Fruit fly (Drosophila melanogaster) whole organism, prepupa: ENCODE results near the gene CG7530.
A peak's percentile ranks its signal among the peaks of the same experiment; 100 is the strongest.

Experiments used
- Blimp-1 ChIP-seq: fragments of 200-800 bp; sonication (Bioruptor generic); optimal IDR thresholded peaks from 3 replicates; lab custom pipeline; 2017; ENCODE audit warnings: missing biosample characterization, missing genetic modification characterization, mild to moderate bottlenecking, moderate library complexity, missing genetic modification reagents
- CG10631 ChIP-seq: fragments of 200-800 bp; sonication (Bioruptor generic); optimal IDR thresholded peaks from 2 replicates; lab custom pipeline; 2016; ENCODE audit warnings: missing biosample characterization, missing genetic modification characterization
- CG10669 ChIP-seq: fragments of 200-800 bp; sonication (Bioruptor generic); optimal IDR thresholded peaks from 3 replicates; lab custom pipeline; 2018; ENCODE audit warnings: missing biosample characterization, mild to moderate bottlenecking, missing genetic modification characterization, moderate library complexity
- CG11762 ChIP-seq: fragments of 200-800 bp; sonication (Bioruptor generic); optimal IDR thresholded peaks from 3 replicates; lab custom pipeline; 2016; ENCODE audit warnings: missing biosample characterization, missing genetic modification characterization; ENCODE audit not compliant: insufficient read depth
- CG15336 ChIP-seq: fragments of 200-800 bp; sonication (Bioruptor generic); IDR thresholded peaks from 2 replicates; pipeline ENCODE4 v1.3.6; 2022; ENCODE audit warnings: missing biosample characterization, missing genetic modification characterization
- CG1621 ChIP-seq: fragments of 200-800 bp; sonication (Bioruptor generic); optimal IDR thresholded peaks from 3 replicates; lab custom pipeline; 2018; ENCODE audit warnings: missing biosample characterization, mild to moderate bottlenecking, missing genetic modification characterization
- CG16779 ChIP-seq: fragments of 200-800 bp; sonication (Bioruptor generic); optimal IDR thresholded peaks from 3 replicates; lab custom pipeline; 2017; ENCODE audit warnings: missing biosample characterization, mild to moderate bottlenecking, missing genetic modification characterization
- CG3032 ChIP-seq: fragments of 200-800 bp; optimal IDR thresholded peaks from 2 replicates; lab custom pipeline; 2019; ENCODE audit warnings: missing biosample characterization, mild to moderate bottlenecking, missing genetic modification characterization, moderate library complexity
- CG31627 ChIP-seq: fragments of 200-800 bp; sonication (Bioruptor generic); optimal IDR thresholded peaks from 3 replicates; lab custom pipeline; 2016; ENCODE audit warnings: missing biosample characterization, missing genetic modification characterization
- CG32006 ChIP-seq: fragments of 200-800 bp; sonication (Bioruptor generic); optimal IDR thresholded peaks from 3 replicates; lab custom pipeline; 2017; ENCODE audit warnings: missing biosample characterization, mild to moderate bottlenecking, missing genetic modification characterization
- CG34406 ChIP-seq: fragments of 200-800 bp; sonication (Bioruptor generic); optimal IDR thresholded peaks from 3 replicates; lab custom pipeline; 2016; ENCODE audit warnings: missing biosample characterization, missing genetic modification characterization
- CG4318 ChIP-seq: fragments of 200-800 bp; sonication (Bioruptor generic); optimal IDR thresholded peaks from 3 replicates; lab custom pipeline; 2017; ENCODE audit warnings: missing biosample characterization, mild to moderate bottlenecking, missing genetic modification characterization
- CG6163 ChIP-seq: fragments of 200-800 bp; sonication (Bioruptor generic); IDR thresholded peaks from 3 replicates; pipeline ENCODE4 v1.3.6; 2022; ENCODE audit warnings: missing biosample characterization, missing genetic modification characterization
- CG6276 ChIP-seq: fragments of 200-800 bp; sonication (Bioruptor generic); optimal IDR thresholded peaks from 2 replicates; lab custom pipeline; 2017; ENCODE audit warnings: missing biosample characterization, mild to moderate bottlenecking, missing genetic modification characterization
- CG6792 ChIP-seq: fragments of 200-800 bp; sonication (Bioruptor generic); optimal IDR thresholded peaks from 3 replicates; lab custom pipeline; 2016; ENCODE audit warnings: missing biosample characterization, missing genetic modification characterization
- CG7368 ChIP-seq: fragments of 200-800 bp; sonication (Bioruptor generic); optimal IDR thresholded peaks from 3 replicates; lab custom pipeline; 2016; ENCODE audit warnings: missing biosample characterization, missing genetic modification characterization
- CG8119 ChIP-seq: fragments of 200-800 bp; sonication (Bioruptor generic); IDR thresholded peaks from 3 replicates; pipeline ENCODE4 v1.3.6; 2022; ENCODE audit warnings: missing biosample characterization, missing genetic modification characterization
- CG8319 ChIP-seq: fragments of 200-800 bp; sonication (Bioruptor generic); optimal IDR thresholded peaks from 3 replicates; lab custom pipeline; 2016; ENCODE audit warnings: missing biosample characterization, missing genetic modification characterization
- CG8632 ChIP-seq: fragments of 200-800 bp; sonication (Bioruptor generic); optimal IDR thresholded peaks from 3 replicates; lab custom pipeline; 2016; ENCODE audit warnings: missing biosample characterization, missing genetic modification characterization
- Eip75B ChIP-seq: fragments of 200-800 bp; sonication (Bioruptor generic); optimal IDR thresholded peaks from 3 replicates; lab custom pipeline; 2016; ENCODE audit warnings: missing biosample characterization, missing genetic modification characterization
- Eip78C ChIP-seq: fragments of 200-800 bp; sonication (Bioruptor generic); peaks from one replicate; lab custom pipeline; 2016; ENCODE audit warnings: missing biosample characterization, missing genetic modification characterization
- Eip93F ChIP-seq: fragments of 200-800 bp; sonication (Bioruptor generic); optimal IDR thresholded peaks from 2 replicates; lab custom pipeline; 2016; ENCODE audit warnings: missing biosample characterization, mild to moderate bottlenecking, missing genetic modification characterization
- Ets21C ChIP-seq: fragments of 200-800 bp; sonication (Bioruptor generic); optimal IDR thresholded peaks from 3 replicates; lab custom pipeline; 2016; ENCODE audit warnings: missing biosample characterization, missing genetic modification characterization
- Hr38 ChIP-seq: sonication (Bioruptor generic); optimal IDR thresholded peaks from 2 replicates; lab custom pipeline; 2016; ENCODE audit warnings: missing biosample characterization, missing genetic modification characterization
- Hr39 ChIP-seq: fragments of 200-800 bp; sonication (Bioruptor generic); optimal IDR thresholded peaks from 2 replicates; lab custom pipeline; 2016; ENCODE audit warnings: missing biosample characterization, missing genetic modification characterization
- Hr4 ChIP-seq: fragments of 200-800 bp; sonication (Bioruptor generic); optimal IDR thresholded peaks from 3 replicates; lab custom pipeline; 2016; ENCODE audit warnings: missing biosample characterization, missing genetic modification characterization
- Lpt ChIP-seq: fragments of 200-800 bp; sonication (Bioruptor generic); optimal IDR thresholded peaks from 3 replicates; lab custom pipeline; 2016; ENCODE audit warnings: missing biosample characterization, missing genetic modification characterization
- Met ChIP-seq: fragments of 200-800 bp; sonication (Bioruptor generic); optimal IDR thresholded peaks from 3 replicates; lab custom pipeline; 2016; ENCODE audit warnings: missing biosample characterization, missing genetic modification characterization
- Smox ChIP-seq: fragments of 200-800 bp; sonication (Bioruptor generic); optimal IDR thresholded peaks from 3 replicates; lab custom pipeline; 2016; ENCODE audit warnings: missing biosample characterization, missing genetic modification characterization
- Sox102F ChIP-seq: fragments of 200-800 bp; sonication (Bioruptor generic); optimal IDR thresholded peaks from 2 replicates; lab custom pipeline; 2016; ENCODE audit warnings: missing biosample characterization, mild to moderate bottlenecking, missing genetic modification characterization
- dac ChIP-seq: fragments of 200-800 bp; sonication (Bioruptor generic); optimal IDR thresholded peaks from 2 replicates; lab custom pipeline; 2017; ENCODE audit warnings: missing biosample characterization, mild to moderate bottlenecking, missing genetic modification characterization
- dsx ChIP-seq: fragments of 200-800 bp; optimal IDR thresholded peaks from 3 replicates; lab custom pipeline; 2019; ENCODE audit warnings: missing biosample characterization, mild to moderate bottlenecking, missing genetic modification characterization, moderate library complexity; ENCODE audit not compliant: poor library complexity, severe bottlenecking
- eg ChIP-seq: fragments of 200-800 bp; sonication (Bioruptor generic); IDR thresholded peaks from 3 replicates; pipeline ENCODE4 v1.3.6; 2022; ENCODE audit warnings: missing biosample characterization, missing genetic modification characterization
- esn ChIP-seq: fragments of 200-800 bp; sonication (Bioruptor generic); optimal IDR thresholded peaks from 2 replicates; lab custom pipeline; 2016; ENCODE audit warnings: missing biosample characterization, mild to moderate bottlenecking, missing genetic modification characterization, moderate library complexity
- fd59A ChIP-seq: fragments of 200-800 bp; sonication (Bioruptor generic); optimal IDR thresholded peaks from 2 replicates; lab custom pipeline; 2017; ENCODE audit warnings: missing biosample characterization, mild to moderate bottlenecking, missing genetic modification characterization, missing genetic modification reagents
- fd85E ChIP-seq: fragments of 200-800 bp; sonication (Bioruptor generic); optimal IDR thresholded peaks from 3 replicates; lab custom pipeline; 2016; ENCODE audit warnings: missing biosample characterization, missing genetic modification characterization
- fkh ChIP-seq: fragments of 200-800 bp; sonication (Bioruptor generic); optimal IDR thresholded peaks from 3 replicates; lab custom pipeline; 2017; ENCODE audit warnings: missing biosample characterization, mild to moderate bottlenecking, missing genetic modification characterization, moderate library complexity
- lz ChIP-seq: fragments of 200-800 bp; sonication (Bioruptor generic); optimal IDR thresholded peaks from 3 replicates; lab custom pipeline; 2016; ENCODE audit warnings: missing biosample characterization, missing genetic modification characterization
- net ChIP-seq: fragments of 200-800 bp; sonication (Bioruptor generic); optimal IDR thresholded peaks from 3 replicates; lab custom pipeline; 2016; ENCODE audit warnings: missing biosample characterization, missing genetic modification characterization
- salr ChIP-seq, 2 experiments: fragments of 200-800 bp; sonication (Bioruptor generic); optimal IDR thresholded peaks; 3 replicates each; lab custom pipeline; 2016 to 2018; ENCODE audit warnings: missing biosample characterization in 2 of 2, missing genetic modification characterization in 2 of 2, mild to moderate bottlenecking in 1 of 2
- spab ChIP-seq: fragments of 200-800 bp; sonication (Bioruptor generic); optimal IDR thresholded peaks from 2 replicates; lab custom pipeline; 2017; ENCODE audit warnings: missing biosample characterization, mild to moderate bottlenecking, missing genetic modification characterization, missing genetic modification reagents
- ss ChIP-seq, 2 experiments: fragments of 200-800 bp; sonication (Bioruptor generic); optimal IDR thresholded peaks; 2 replicates in 1 of 2; 3 replicates in 1 of 2; lab custom pipeline; 2017 to 2018; ENCODE audit warnings: mild to moderate bottlenecking in 2 of 2, missing biosample characterization in 2 of 2, missing genetic modification characterization in 2 of 2, moderate library complexity in 1 of 2
- svp ChIP-seq: fragments of 200-800 bp; sonication (Bioruptor generic); peaks from one replicate; lab custom pipeline; 2016; ENCODE audit warnings: missing biosample characterization, missing genetic modification characterization
- topi ChIP-seq: fragments of 200-800 bp; sonication (Bioruptor generic); optimal IDR thresholded peaks from 3 replicates; lab custom pipeline; 2016; ENCODE audit warnings: missing biosample characterization, missing genetic modification characterization
- vri ChIP-seq: fragments of 200-800 bp; sonication (Bioruptor generic); optimal IDR thresholded peaks from 3 replicates; lab custom pipeline; 2016; ENCODE audit warnings: missing biosample characterization, mild to moderate bottlenecking, missing genetic modification characterization

The CG7530 gene

dm6 chr3R:14775395-14775794, 44.1 kb upstream of the CG7530 start (continued):
- no peak for TF ChIP-seq spab
- peak; percentile 21 for TF ChIP-seq Lpt (GFP tag; lab: Kevin White, UChicago)
- TF ChIP-seq Eip78C (GFP tag; lab: Kevin White, UChicago): peak; percentile 91
- TF ChIP-seq fkh (GFP tag; lab: Kevin White, UChicago): no peak
- TF ChIP-seq esn (GFP tag; lab: Kevin White, UChicago): peak; percentile 54
- TF ChIP-seq CG7368 (GFP tag; lab: Kevin White, UChicago): no peak
- TF ChIP-seq ss (GFP tag; optimal IDR thresholded peaks at IDR 0.05; lab: Kevin White, UChicago): peak in 1 of 2 experiments; percentile 48

- TF ChIP-seq CG6276 (peak; percentile 48), CG15336 (GFP tag; lab: Robert Waterston, UW) (peak; percentile 54; the same call in 1 of the 2 replicates), eg (GFP tag; lab: Robert Waterston, UW) (peak; percentile 52; the same call in 1 of the 3 replicates), Met (GFP tag; lab: Kevin White, UChicago) (no peak), CG8119 (GFP tag; lab: Robert Waterston, UW) (peak; percentile 53; the same call in 1 of the 3 replicates), dsx (GFP tag; lab: Kevin White, UChicago) (no peak)
These were observed 35.2 kb upstream of the CG7530 start for dm6 chr3R:14766439-14767025.

- peak; percentile 68 for TF ChIP-seq esn (GFP tag; lab: Kevin White, UChicago)
- TF ChIP-seq svp: no peak
- peak; percentile 56 for TF ChIP-seq CG34406 (GFP tag; lab: Kevin White, UChicago)
- TF ChIP-seq Smox: peak; percentile 56
- peak; percentile 69 for TF ChIP-seq net (GFP tag; lab: Kevin White, UChicago)
- no peak for TF ChIP-seq Hr38 (GFP tag; lab: Kevin White, UChicago)
- TF ChIP-seq Sox102F (GFP tag; lab: Kevin White, UChicago): peak; percentile 65
- TF ChIP-seq Eip78C (GFP tag; lab: Kevin White, UChicago): peak; percentile 92
- peak; percentile 47 for TF ChIP-seq spab
- TF ChIP-seq dac (GFP tag; lab: Kevin White, UChicago): peak; percentile 7
- TF ChIP-seq vri: peak; percentile 42
- TF ChIP-seq Eip93F (GFP tag; lab: Kevin White, UChicago): no peak
- TF ChIP-seq CG8319 (GFP tag; lab: Kevin White, UChicago): peak; percentile 41
- peak; percentile 42 for TF ChIP-seq CG16779 (tag; lab: Kevin White, UChicago)
- TF ChIP-seq CG10669 (GFP tag; lab: Kevin White, UChicago): peak; percentile 55
- TF ChIP-seq CG31627: peak; percentile 66
- TF ChIP-seq fd85E (GFP tag; lab: Kevin White, UChicago): no peak
- peak; percentile 7 to 11 for TF ChIP-seq salr (GFP tag; optimal IDR thresholded peaks at IDR 0.05; lab: Kevin White, UChicago)
- no peak for TF ChIP-seq CG4318 (GFP tag; lab: Kevin White, UChicago)
- TF ChIP-seq Eip75B (GFP tag; lab: Kevin White, UChicago): peak; percentile 84
- TF ChIP-seq CG11762: peak; percentile 44
- TF ChIP-seq Ets21C (GFP tag; lab: Kevin White, UChicago): peak; percentile 38
- peak; percentile 68 for TF ChIP-seq CG6792
- TF ChIP-seq topi (GFP tag; lab: Kevin White, UChicago): peak; percentile 53
- TF ChIP-seq Lpt (GFP tag; lab: Kevin White, UChicago): peak; percentile 29
- TF ChIP-seq Hr39: peak; percentile 71
- no peak; the same call in none of the 3 replicates for TF ChIP-seq CG6163 (GFP tag; lab: Robert Waterston, UW)
- TF ChIP-seq CG1621 (tag; lab: Kevin White, UChicago): peak; percentile 42
- TF ChIP-seq fd59A (GFP tag; lab: Kevin White, UChicago): peak; percentile 52
- peak; percentile 60 for TF ChIP-seq CG7368 (GFP tag; lab: Kevin White, UChicago)
- TF ChIP-seq CG10631: peak; percentile 69
- TF ChIP-seq CG8632 (GFP tag; lab: Kevin White, UChicago): peak; percentile 63
- peak; percentile 44 for TF ChIP-seq Hr4
- peak; percentile 51 for TF ChIP-seq CG3032 (tag; lab: Kevin White, UChicago)
- peak; percentile 71 for TF ChIP-seq CG32006 (GFP tag; lab: Kevin White, UChicago)
- peak; percentile 51 for TF ChIP-seq lz (GFP tag; lab: Kevin White, UChicago)
- TF ChIP-seq Blimp-1 (GFP tag; lab: Kevin White, UChicago): no peak
These were observed 34.2 kb upstream of the CG7530 start for dm6 chr3R:14765364-14765993.
